Worm (Caenorhabditis elegans) whole organism, L4/young adult: ENCODE results near the gene pch-2.

ENCODE experiments used
- W03F9.2 ChIP-seq: fragments of 150-350 bp; optimal IDR thresholded peaks from 2 replicates; lab custom pipeline; 2014; ENCODE audit warnings: missing biosample characterization, missing genetic modification characterization
- dao-5 ChIP-seq: sonication (generic microtip); optimal IDR thresholded peaks from 2 replicates; lab custom pipeline; 2016; ENCODE audit warnings: missing genotype, missing genetic modification characterization, moderate library complexity, missing compliant biosample characterization
- him-1 ChIP-seq: sonication (generic microtip); optimal IDR thresholded peaks from 2 replicates; lab custom pipeline; 2016; ENCODE audit warnings: missing genotype, missing genetic modification reagents, missing genetic modification characterization, missing compliant biosample characterization

pch-2 gene

DNA sequence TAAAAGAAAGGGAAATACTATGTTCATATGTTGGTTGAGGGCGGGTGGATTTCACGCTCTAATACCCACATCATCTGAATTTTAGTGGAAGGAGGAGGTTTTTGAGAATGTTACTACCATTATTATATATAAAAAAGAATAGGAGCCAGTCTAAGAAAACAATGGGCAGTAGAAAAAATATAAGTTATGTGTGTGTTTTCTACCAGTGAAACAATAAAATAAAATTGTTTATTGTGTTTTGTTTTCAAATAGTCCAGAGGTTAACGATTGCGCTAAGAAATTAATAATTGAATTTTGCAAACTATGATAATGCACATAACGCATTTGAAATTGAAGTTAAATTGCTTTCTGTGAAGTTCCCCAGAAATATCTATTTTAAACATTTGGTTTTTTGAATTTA, 51.3 kb downstream of the pch-2 start, which contains the start of gene M110.8:
Gene M110.8 (minus strand): TSS at position 101 of the 400 bp plus-strand sequence.
- no peak for TF ChIP-seq W03F9.2 (tag; lab: Kevin White, UChicago)
- no peak for TF ChIP-seq him-1 (tag; lab: Kevin White, UChicago)
- no peak for TF ChIP-seq dao-5 (tag; lab: Kevin White, UChicago)
